Worm (Caenorhabditis elegans) whole organism, L1 larva: ENCODE results near the gene F56F10.2.

Experiments
- aha-1 ChIP-seq: fragments of 150-350 bp; optimal IDR thresholded peaks from 2 replicates; lab custom pipeline; 2014; ENCODE audit warnings: missing biosample characterization, missing genetic modification characterization
- alr-1 ChIP-seq: fragments of 200-800 bp; sonication (Bioruptor generic); optimal IDR thresholded peaks from 2 replicates; lab custom pipeline; 2018; ENCODE audit warnings: borderline replicate concordance, mild to moderate bottlenecking, missing genetic modification characterization, missing compliant biosample characterization
- fkh-10 ChIP-seq: sonication (generic microtip); optimal IDR thresholded peaks from 2 replicates; lab custom pipeline; 2017; ENCODE audit warnings: missing biosample characterization, missing genetic modification reagents, missing genetic modification characterization
- nhr-12 ChIP-seq: sonication (generic microtip); optimal IDR thresholded peaks from 2 replicates; lab custom pipeline; 2017; ENCODE audit warnings: missing biosample characterization, missing genetic modification characterization
- nhr-19 ChIP-seq: fragments of 200-800 bp; sonication (Bioruptor generic); conservative IDR thresholded peaks from 2 replicates; pipeline ENCODE4 v1.3.6; 2022; ENCODE audit warnings: missing genetic modification characterization, missing compliant biosample characterization
- nhr-28 ChIP-seq: fragments of 150-350 bp; optimal IDR thresholded peaks from 2 replicates; lab custom pipeline; 2014; ENCODE audit warnings: missing biosample characterization, missing genetic modification characterization
- tbx-2 ChIP-seq: sonication (generic microtip); optimal IDR thresholded peaks from 2 replicates; lab custom pipeline; 2016; ENCODE audit warnings: missing genetic modification characterization, missing compliant biosample characterization

DNA sequence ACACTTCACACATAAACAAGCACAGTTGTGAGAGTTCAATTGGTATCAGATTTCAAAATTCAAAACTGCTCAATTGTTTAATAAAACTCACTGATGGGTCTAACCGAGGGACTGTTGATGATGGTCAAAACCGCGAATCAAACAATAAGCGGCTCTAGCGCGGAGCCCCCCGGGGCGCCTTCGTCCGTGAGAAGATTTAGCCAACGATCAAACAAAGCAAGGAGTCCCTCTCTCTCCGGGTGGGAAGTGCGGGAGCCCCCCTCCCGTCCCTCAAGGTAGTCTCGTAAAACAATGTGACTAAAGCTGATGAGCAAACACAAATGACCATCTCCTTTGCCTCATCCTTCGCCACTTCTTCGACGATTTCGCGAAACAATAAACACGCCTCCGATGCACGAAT lies 1.8 kb upstream of the F56F10.2 start:
- no peak for TF ChIP-seq aha-1 (tag; lab: Kevin White, UChicago)
- TF ChIP-seq nhr-19 (GFP tag; lab: Robert Waterston, UW), result no peak
- no peak for TF ChIP-seq nhr-12 (tag; lab: Kevin White, UChicago)
- TF ChIP-seq tbx-2 (tag; lab: Kevin White, UChicago), result no peak
- no peak for TF ChIP-seq alr-1 (tag; lab: Kevin White, UChicago)
- no peak for TF ChIP-seq nhr-28 (tag; lab: Kevin White, UChicago)
- TF ChIP-seq fkh-10 (GFP tag; lab: Kevin White, UChicago), result no peak
